Fruit fly (Drosophila melanogaster) whole organism, embryonic: ENCODE measurements around the gene CG31957.

Experiments used
- Abd-B ChIP-seq: fragments of 200-800 bp; sonication (Bioruptor generic); optimal IDR thresholded peaks from 2 replicates; lab custom pipeline; 2018; ENCODE audit warnings: missing biosample characterization, mild to moderate bottlenecking, missing genetic modification characterization, moderate library complexity
- Bdp1 ChIP-seq: fragments of 200-800 bp; sonication (Bioruptor generic); optimal IDR thresholded peaks from 3 replicates; lab custom pipeline; 2016; ENCODE audit warnings: missing biosample characterization, missing genetic modification characterization
- CG10321 ChIP-seq: fragments of 200-800 bp; sonication (Bioruptor generic); IDR thresholded peaks from 2 replicates; pipeline ENCODE4 v1.3.6; 2022; ENCODE audit warnings: missing biosample characterization, missing genetic modification characterization
- CG13775 ChIP-seq: fragments of 200-800 bp; sonication (Bioruptor generic); optimal IDR thresholded peaks from 3 replicates; lab custom pipeline; 2017; ENCODE audit warnings: missing biosample characterization, mild to moderate bottlenecking, missing genetic modification characterization
- CG1529 ChIP-seq: fragments of 200-800 bp; sonication (Bioruptor generic); optimal IDR thresholded peaks from 3 replicates; lab custom pipeline; 2018; ENCODE audit warnings: missing biosample characterization, missing genetic modification characterization
- CG18262 ChIP-seq: fragments of 200-800 bp; optimal IDR thresholded peaks from 3 replicates; lab custom pipeline; 2019; ENCODE audit warnings: missing biosample characterization, mild to moderate bottlenecking, missing genetic modification characterization, moderate library complexity
- CG18599 ChIP-seq: fragments of 200-800 bp; sonication (Bioruptor generic); optimal IDR thresholded peaks from 3 replicates; lab custom pipeline; 2017; ENCODE audit warnings: missing biosample characterization, missing genetic modification characterization, mild to moderate bottlenecking, moderate library complexity, missing genetic modification reagents
- CG31441 ChIP-seq: fragments of 200-800 bp; sonication (Bioruptor generic); IDR thresholded peaks from 2 replicates; pipeline ENCODE4 v1.3.6; 2022; ENCODE audit warnings: missing biosample characterization, missing genetic modification characterization
- CG34224 ChIP-seq: fragments of 200-800 bp; sonication (Bioruptor generic); IDR thresholded peaks from 3 replicates; pipeline ENCODE4 v1.3.6; 2022; ENCODE audit warnings: missing biosample characterization, missing genetic modification characterization; ENCODE audit not compliant: partially characterized antibody
- CG34376 ChIP-seq: fragments of 200-800 bp; sonication (Bioruptor generic); optimal IDR thresholded peaks from 2 replicates; lab custom pipeline; 2018; ENCODE audit warnings: missing biosample characterization, mild to moderate bottlenecking, missing genetic modification characterization
- CG3838 ChIP-seq: fragments of 200-800 bp; sonication (Bioruptor generic); optimal IDR thresholded peaks from 3 replicates; lab custom pipeline; 2016; ENCODE audit warnings: missing biosample characterization, missing genetic modification characterization
- CG5180 ChIP-seq: fragments of 200-800 bp; sonication (Bioruptor generic); optimal IDR thresholded peaks from 3 replicates; lab custom pipeline; 2017; ENCODE audit warnings: missing biosample characterization, missing genetic modification characterization, mild to moderate bottlenecking, moderate library complexity, missing genetic modification reagents
- CG6813 ChIP-seq: fragments of 200-800 bp; sonication (Bioruptor generic); optimal IDR thresholded peaks from 2 replicates; lab custom pipeline; 2017; ENCODE audit warnings: missing biosample characterization, missing genetic modification characterization, mild to moderate bottlenecking, moderate library complexity, missing genetic modification reagents
- CG8089 ChIP-seq: fragments of 200-800 bp; sonication (Bioruptor generic); optimal IDR thresholded peaks from 3 replicates; lab custom pipeline; 2016; ENCODE audit warnings: missing biosample characterization, missing genetic modification characterization
- D19B ChIP-seq: fragments of 200-800 bp; sonication (Bioruptor generic); optimal IDR thresholded peaks from 2 replicates; lab custom pipeline; 2017; ENCODE audit warnings: missing biosample characterization, mild to moderate bottlenecking, missing genetic modification characterization
- Dad ChIP-seq: fragments of 200-800 bp; sonication (Bioruptor generic); optimal IDR thresholded peaks from 3 replicates; lab custom pipeline; 2016; ENCODE audit warnings: missing biosample characterization, missing genetic modification characterization
- Doc3 ChIP-seq: fragments of 200-800 bp; sonication (Bioruptor generic); IDR thresholded peaks from 3 replicates; pipeline ENCODE4 v1.3.6; 2022; ENCODE audit warnings: missing biosample characterization, missing genetic modification characterization; ENCODE audit not compliant: partially characterized antibody
- Eip74EF ChIP-seq, 2 experiments: fragments of 200-800 bp in 1 of 2; fragments of >200 bp in 1 of 2; sonication (Bioruptor generic) in 1 of 2; optimal IDR thresholded peaks; 2 replicates each; lab custom pipeline; 2017 to 2019; ENCODE audit warnings: missing biosample characterization in 2 of 2, missing genetic modification characterization in 2 of 2, mild to moderate bottlenecking in 1 of 2, moderate library complexity in 1 of 2
- Fer2 ChIP-seq: fragments of 200-800 bp; sonication (Bioruptor generic); optimal IDR thresholded peaks from 2 replicates; lab custom pipeline; 2018; ENCODE audit warnings: missing biosample characterization, mild to moderate bottlenecking, missing genetic modification characterization, moderate library complexity
- Hr51 ChIP-seq, 2 experiments: fragments of 200-800 bp; sonication (Bioruptor generic); optimal IDR thresholded peaks; 2 replicates in 1 of 2; 3 replicates in 1 of 2; lab custom pipeline; 2016 to 2018; ENCODE audit warnings: missing biosample characterization in 2 of 2, missing genetic modification characterization in 2 of 2, mild to moderate bottlenecking in 1 of 2, moderate library complexity in 1 of 2
- Meics ChIP-seq: fragments of 200-800 bp; sonication (Bioruptor generic); optimal IDR thresholded peaks from 2 replicates; lab custom pipeline; 2017; ENCODE audit warnings: missing biosample characterization, mild to moderate bottlenecking, missing genetic modification characterization
- Mes4 ChIP-seq: fragments of 200-800 bp; sonication (Bioruptor generic); optimal IDR thresholded peaks from 2 replicates; lab custom pipeline; 2016; ENCODE audit warnings: missing biosample characterization, missing genetic modification characterization
- PHDP ChIP-seq: fragments of 200-800 bp; sonication (Bioruptor generic); optimal IDR thresholded peaks from 3 replicates; lab custom pipeline; 2018; ENCODE audit warnings: missing biosample characterization, mild to moderate bottlenecking, missing genetic modification characterization, moderate library complexity
- Poxn ChIP-seq: fragments of 200-800 bp; sonication (Bioruptor generic); IDR thresholded peaks from 2 replicates; pipeline ENCODE4 v1.3.6; 2022; ENCODE audit warnings: missing biosample characterization, missing genetic modification characterization
- ab ChIP-seq: fragments of 200-800 bp; sonication (Bioruptor generic); optimal IDR thresholded peaks from 2 replicates; lab custom pipeline; 2016; ENCODE audit warnings: missing biosample characterization, missing genetic modification characterization
- bsh ChIP-seq, 2 experiments: fragments of 200-800 bp; sonication (Bioruptor generic); optimal IDR thresholded peaks; 2 replicates each; lab custom pipeline; 2017 to 2018; ENCODE audit warnings: mild to moderate bottlenecking in 2 of 2, missing biosample characterization in 2 of 2, missing genetic modification characterization in 2 of 2, moderate library complexity in 1 of 2
- chm ChIP-seq: fragments of 200-800 bp; sonication (Bioruptor generic); IDR thresholded peaks from 2 replicates; pipeline ENCODE4 v1.3.6; 2022; ENCODE audit warnings: missing biosample characterization, missing genetic modification characterization
- ci ChIP-seq: fragments of 200-800 bp; sonication (Bioruptor generic); IDR thresholded peaks from 3 replicates; pipeline ENCODE4 v1.3.6; 2022; ENCODE audit warnings: missing biosample characterization, missing genetic modification characterization
- dmrt99B ChIP-seq: fragments of 200-800 bp; sonication (Bioruptor generic); optimal IDR thresholded peaks from 2 replicates; lab custom pipeline; 2018; ENCODE audit warnings: missing biosample characterization, mild to moderate bottlenecking, missing genetic modification characterization, moderate library complexity
- ftz-f1 ChIP-seq: fragments of 200-800 bp; sonication (Bioruptor generic); optimal IDR thresholded peaks from 2 replicates; lab custom pipeline; 2016; ENCODE audit warnings: missing biosample characterization, missing genetic modification characterization
- gem ChIP-seq: fragments of 200-800 bp; sonication (Bioruptor generic); optimal IDR thresholded peaks from 2 replicates; lab custom pipeline; 2019; ENCODE audit warnings: missing biosample characterization, mild to moderate bottlenecking, missing genetic modification characterization, moderate library complexity
- grau ChIP-seq: fragments of 200-800 bp; optimal IDR thresholded peaks from 3 replicates; lab custom pipeline; 2019; ENCODE audit warnings: missing biosample characterization, mild to moderate bottlenecking, missing genetic modification characterization, moderate library complexity
- hkb ChIP-seq, 2 experiments: fragments of 200-800 bp in 1 of 2; fragments of >200 bp in 1 of 2; sonication (Bioruptor generic) in 1 of 2; IDR thresholded peaks in 1 of 2; optimal IDR thresholded peaks in 1 of 2; 2 replicates each; pipeline versions ENCODE4 v1.3.6 to Lab custom; 2017 to 2022; ENCODE audit warnings: missing biosample characterization in 1 of 2, missing genetic modification characterization in 1 of 2
- ind ChIP-seq: fragments of 200-800 bp; sonication (Bioruptor generic); optimal IDR thresholded peaks from 3 replicates; lab custom pipeline; 2016; ENCODE audit warnings: missing biosample characterization, missing genetic modification characterization
- nmo ChIP-seq: fragments of 200-800 bp; sonication (Bioruptor generic); optimal IDR thresholded peaks from 2 replicates; lab custom pipeline; 2018; ENCODE audit warnings: missing biosample characterization, mild to moderate bottlenecking, missing genetic modification characterization, moderate library complexity
- onecut ChIP-seq: fragments of 200-800 bp; sonication (Bioruptor generic); IDR thresholded peaks from 2 replicates; pipeline ENCODE4 v1.3.6; 2022; ENCODE audit warnings: missing biosample characterization, missing genetic modification characterization
- pfk ChIP-seq: fragments of 200-800 bp; sonication (Bioruptor generic); optimal IDR thresholded peaks from 2 replicates; lab custom pipeline; 2018; ENCODE audit warnings: missing biosample characterization, mild to moderate bottlenecking, missing genetic modification characterization, moderate library complexity
- pho ChIP-seq: fragments of 200-800 bp; sonication (Bioruptor generic); optimal IDR thresholded peaks from 2 replicates; lab custom pipeline; 2016; ENCODE audit warnings: missing biosample characterization, missing genetic modification characterization
- ranshi ChIP-seq: fragments of 200-800 bp; sonication (Bioruptor generic); IDR thresholded peaks from 2 replicates; pipeline ENCODE4 v1.3.6; 2022; ENCODE audit warnings: missing biosample characterization, missing genetic modification characterization
- repo ChIP-seq: fragments of 200-800 bp; sonication (Bioruptor generic); optimal IDR thresholded peaks from 2 replicates; lab custom pipeline; 2016; ENCODE audit warnings: missing biosample characterization, missing genetic modification characterization
- stwl ChIP-seq: fragments of 200-800 bp; sonication (Bioruptor generic); optimal IDR thresholded peaks from 3 replicates; lab custom pipeline; 2018; ENCODE audit warnings: missing biosample characterization, mild to moderate bottlenecking, missing genetic modification characterization, moderate library complexity
- wdn ChIP-seq: fragments of 200-800 bp; sonication (Bioruptor generic); IDR thresholded peaks from 2 replicates; pipeline ENCODE4 v1.3.6; 2022; ENCODE audit warnings: missing biosample characterization, missing genetic modification characterization

The CG31957 gene

dm6 chr2L:3895951-3896833 is 23.9 kb upstream of the CG31957 start (continued):
- TF ChIP-seq Dad (no peak), D19B (GFP tag; lab: Kevin White, UChicago) (peak; percentile 29), onecut (GFP tag; lab: Robert Waterston, UW) (peak; percentile 100), CG18599 (no peak), Bdp1 (GFP tag; lab: Kevin White, UChicago) (no peak), chm (GFP tag; lab: Robert Waterston, UW) (0 out of 2 replicates have a peak, but pooled peaks have one; percentile 43), Doc3 (GFP tag; lab: Robert Waterston, UW) (no peak), ind (GFP tag; lab: Kevin White, UChicago) (no peak), CG5180 (GFP tag; lab: Kevin White, UChicago) (no peak), pho (GFP tag; lab: Kevin White, UChicago) (no peak), ci (peak; percentile 45; the same call in 1 of the 3 replicates), Fer2 (tag; lab: Kevin White, UChicago) (no peak), Meics (GFP tag; lab: Kevin White, UChicago) (no peak), ab (GFP tag; lab: Kevin White, UChicago) (no peak), pfk (no peak), Mes4 (GFP tag; lab: Kevin White, UChicago) (no peak), CG13775 (no peak), Eip74EF (GFP tag; optimal IDR thresholded peaks at IDR 0.05; lab: Kevin White, UChicago) (no peak), CG34376 (no peak), CG8089 (GFP tag; lab: Kevin White, UChicago) (no peak), CG6813 (no peak), gem (tag; lab: Kevin White, UChicago) (peak; percentile 64), Abd-B (GFP tag; lab: Kevin White, UChicago) (peak; percentile 35), ranshi (GFP tag; lab: Robert Waterston, UW) (no peak), Hr51 (GFP tag; optimal IDR thresholded peaks at IDR 0.05; lab: Kevin White, UChicago) (peak in 1 of 2 experiments; percentile 8), CG1529 (no peak), CG34224 (no peak), nmo (GFP tag; lab: Kevin White, UChicago) (peak; percentile 31), dmrt99B (tag; lab: Kevin White, UChicago) (peak; percentile 16), stwl (tag; lab: Kevin White, UChicago) (no peak), CG3838 (GFP tag; lab: Kevin White, UChicago) (no peak), CG31441 (GFP tag; lab: Robert Waterston, UW) (peak; percentile 15; the same call in 1 of the 2 replicates), wdn (GFP tag; lab: Robert Waterston, UW) (no peak), PHDP (tag; lab: Kevin White, UChicago) (peak; percentile 57), repo (GFP tag; lab: Kevin White, UChicago) (no peak), grau (tag; lab: Kevin White, UChicago) (peak; percentile 38), hkb (optimal IDR thresholded peaks at IDR 0.05; lab: Kevin White, UChicago) (no peak), hkb (GFP tag; IDR thresholded peaks at IDR 0.05; lab: Robert Waterston, UW) (0 out of 2 replicates have a peak, but pooled peaks have one; percentile 14), ftz-f1 (no peak), Poxn (no peak), CG18262 (tag; lab: Kevin White, UChicago) (peak; percentile 25), CG10321 (GFP tag; lab: Robert Waterston, UW) (no peak), bsh (GFP tag; optimal IDR thresholded peaks at IDR 0.05; lab: Kevin White, UChicago) (no peak)
